Worm (Caenorhabditis elegans) whole organism, L4/young adult: ENCODE measurements around the gene Y54F10AM.8.

Experiments
- W03F9.2 ChIP-seq: fragments of 150-350 bp; optimal IDR thresholded peaks from 2 replicates; lab custom pipeline; 2014; ENCODE audit warnings: missing biosample characterization, missing genetic modification characterization
- him-1 ChIP-seq: sonication (generic microtip); optimal IDR thresholded peaks from 2 replicates; lab custom pipeline; 2016; ENCODE audit warnings: missing genotype, missing genetic modification reagents, missing genetic modification characterization, missing compliant biosample characterization

DNA sequence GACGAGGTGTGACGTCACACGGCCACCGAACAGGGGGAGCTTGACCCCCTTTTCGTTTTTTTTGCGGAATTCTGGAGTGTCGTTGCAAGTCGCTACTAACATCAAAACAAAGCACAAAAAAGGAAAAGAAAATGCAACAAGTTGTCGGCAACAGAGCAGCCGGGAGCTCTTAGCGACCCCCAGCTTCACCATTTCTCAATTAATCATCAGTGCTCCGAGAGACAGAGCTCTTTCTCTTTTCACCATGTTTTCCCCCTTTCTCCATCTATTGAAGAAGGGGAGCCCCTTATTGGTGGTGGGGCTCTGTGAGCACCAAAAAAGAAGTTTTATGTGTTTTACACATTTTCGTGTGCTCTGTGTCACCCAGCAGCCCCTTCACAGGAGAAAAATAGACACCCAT, 45.8 kb upstream of the Y54F10AM.8 start:
- TF ChIP-seq W03F9.2 (tag; lab: Kevin White, UChicago): no peak
- TF ChIP-seq him-1 (tag; lab: Kevin White, UChicago): no peak
